Worm (Caenorhabditis elegans) whole organism, L1 larva: ENCODE data around the gene ZC239.22.

Experiments
- ama-1 ChIP-seq: fragments of 150-350 bp; optimal IDR thresholded peaks from 2 replicates; lab custom pipeline; 2014
- mep-1 ChIP-seq: fragments of 150-350 bp; optimal IDR thresholded peaks from 2 replicates; lab custom pipeline; 2014; ENCODE audit warnings: missing biosample characterization, missing genetic modification characterization
- nhr-12 ChIP-seq: sonication (generic microtip); optimal IDR thresholded peaks from 2 replicates; lab custom pipeline; 2017; ENCODE audit warnings: missing biosample characterization, missing genetic modification characterization
- nhr-20 ChIP-seq: sonication (generic microtip); optimal IDR thresholded peaks from 2 replicates; lab custom pipeline; 2016; ENCODE audit warnings: mild to moderate bottlenecking, missing genetic modification characterization, missing compliant biosample characterization
- sptf-1 ChIP-seq: fragments of 150-350 bp; optimal IDR thresholded peaks from 2 replicates; lab custom pipeline; 2014; ENCODE audit warnings: missing biosample characterization, missing genetic modification characterization
- unc-130 ChIP-seq: fragments of 150-350 bp; optimal IDR thresholded peaks from 2 replicates; lab custom pipeline; 2017; ENCODE audit warnings: missing biosample characterization, missing genetic modification characterization, inconsistent platforms
- unc-62 ChIP-seq: fragments of 150-350 bp; optimal IDR thresholded peaks from 2 replicates; lab custom pipeline; 2014; ENCODE audit warnings: missing biosample characterization, missing genetic modification reagents, missing genetic modification characterization
- zag-1 ChIP-seq: fragments of 150-350 bp; optimal IDR thresholded peaks from 2 replicates; lab custom pipeline; 2014; ENCODE audit warnings: missing biosample characterization, missing genetic modification characterization

- TF ChIP-seq zag-1 (tag; lab: Kevin White, UChicago): no peak
- no peak for TF ChIP-seq ama-1 (lab: Kevin White, UChicago)
- no peak for TF ChIP-seq unc-62 (GFP tag; lab: Kevin White, UChicago)
- no peak for TF ChIP-seq nhr-12 (tag; lab: Kevin White, UChicago)
- TF ChIP-seq sptf-1 (tag; lab: Kevin White, UChicago): no peak
- no peak for TF ChIP-seq unc-130 (tag; lab: Kevin White, UChicago)
- no peak for TF ChIP-seq mep-1 (tag; lab: Kevin White, UChicago)
- TF ChIP-seq nhr-20: no peak
These were observed 17.2 kb downstream of the ZC239.22 start, which contains the start of gene sri-50 for ce11 chrII:3203415-3203814.
